Fruit fly (Drosophila melanogaster): ENCODE results near the gene Tmc.

- TF ChIP-seq ttk (optimal IDR thresholded peaks at IDR 0.05) (no peak), psq (optimal IDR thresholded peaks at IDR 0.05) (no peak), h (optimal IDR thresholded peaks at IDR 0.05) (no peak), Sin3A (optimal IDR thresholded peaks at IDR 0.05) (no peak), Myc (optimal IDR thresholded peaks at IDR 0.05) (no peak)
Observed at dm6 chr3L:9643762-9644161, 46.2 kb downstream of the Tmc start, which contains the start of gene CNMaR.

All from Kc167 (cell line).